Worm (Caenorhabditis elegans) whole organism, L2 larva: ENCODE measurements around the gene D1054.5.

Source experiments
- C34F6.9 ChIP-seq: fragments of 150-350 bp; optimal IDR thresholded peaks from 2 replicates; lab custom pipeline; 2014; ENCODE audit warnings: missing biosample characterization, missing genetic modification characterization
- F13H6.1 ChIP-seq: sonication (generic microtip); optimal IDR thresholded peaks from 2 replicates; lab custom pipeline; 2016; ENCODE audit warnings: missing genetic modification characterization, missing compliant biosample characterization
- R02D3.7 ChIP-seq: fragments of 150-350 bp; optimal IDR thresholded peaks from 2 replicates; lab custom pipeline; 2014; ENCODE audit warnings: missing biosample characterization, missing genetic modification characterization
- Y55F3AM.14 ChIP-seq: fragments of 200-800 bp; sonication (Bioruptor generic); optimal IDR thresholded peaks from 2 replicates; lab custom pipeline; 2018; ENCODE audit warnings: mild to moderate bottlenecking, missing genetic modification characterization, missing compliant biosample characterization
- ama-1 ChIP-seq: fragments of 150-350 bp; optimal IDR thresholded peaks from 2 replicates; lab custom pipeline; 2018; ENCODE audit warnings: inconsistent platforms
- blmp-1 ChIP-seq: sonication (generic microtip); optimal IDR thresholded peaks from 2 replicates; lab custom pipeline; 2017; ENCODE audit warnings: missing genetic modification characterization, mild to moderate bottlenecking, missing compliant biosample characterization, antibody characterized with exemption, moderate library complexity; ENCODE audit not compliant: insufficient read depth
- ceh-16 ChIP-seq: fragments of 150-350 bp; optimal IDR thresholded peaks from 2 replicates; lab custom pipeline; 2014; ENCODE audit warnings: missing biosample characterization, missing genetic modification characterization
- ceh-82 ChIP-seq: fragments of 150-350 bp; optimal IDR thresholded peaks from 2 replicates; lab custom pipeline; 2014; ENCODE audit warnings: missing biosample characterization, missing genetic modification characterization
- crh-2 ChIP-seq: sonication (generic microtip); optimal IDR thresholded peaks from 2 replicates; lab custom pipeline; 2017; ENCODE audit warnings: missing biosample characterization, missing genetic modification characterization
- dmd-4 ChIP-seq: sonication (generic microtip); optimal IDR thresholded peaks from 2 replicates; lab custom pipeline; 2017; ENCODE audit warnings: missing biosample characterization, missing genetic modification characterization
- elt-1 ChIP-seq: fragments of 150-350 bp; optimal IDR thresholded peaks from 2 replicates; lab custom pipeline; 2014; ENCODE audit warnings: missing biosample characterization, missing genetic modification characterization
- elt-3 ChIP-seq: sonication (generic microtip); optimal IDR thresholded peaks from 2 replicates; lab custom pipeline; 2017; ENCODE audit warnings: missing biosample characterization, missing genetic modification characterization
- fos-1 ChIP-seq: fragments of 150-350 bp; optimal IDR thresholded peaks from 2 replicates; lab custom pipeline; 2014; ENCODE audit warnings: missing biosample characterization, missing genetic modification characterization
- gmeb-1 ChIP-seq: fragments of 150-350 bp; optimal IDR thresholded peaks from 2 replicates; lab custom pipeline; 2014; ENCODE audit warnings: missing biosample characterization, missing genetic modification characterization
- lin-11 ChIP-seq: fragments of 150-350 bp; sonication (generic microtip); optimal IDR thresholded peaks from 2 replicates; lab custom pipeline; 2014; ENCODE audit warnings: missing biosample characterization, missing genetic modification characterization, inconsistent platforms, mixed read lengths
- lin-39 ChIP-seq: fragments of 150-350 bp; optimal IDR thresholded peaks from 2 replicates; lab custom pipeline; 2014; ENCODE audit warnings: missing biosample characterization, missing genetic modification reagents, missing genetic modification characterization
- lsy-2 ChIP-seq, 2 experiments: fragments of 150-350 bp in 1 of 2; sonication (generic microtip) in 1 of 2; optimal IDR thresholded peaks; 2 replicates each; lab custom pipeline; 2014 to 2017; ENCODE audit warnings: missing biosample characterization in 2 of 2, missing genetic modification characterization in 2 of 2
- mab-5 ChIP-seq: fragments of 150-350 bp; optimal IDR thresholded peaks from 2 replicates; lab custom pipeline; 2014; ENCODE audit warnings: missing biosample characterization, missing genetic modification characterization
- mbf-1 ChIP-seq: sonication (generic microtip); optimal IDR thresholded peaks from 2 replicates; lab custom pipeline; 2017; ENCODE audit warnings: missing biosample characterization, missing genetic modification characterization
- mdl-1 ChIP-seq, 2 experiments: fragments of 150-350 bp in 1 of 2; sonication (generic microtip) in 1 of 2; optimal IDR thresholded peaks; 2 replicates each; lab custom pipeline; 2017; ENCODE audit warnings: missing biosample characterization in 2 of 2, missing genetic modification characterization in 2 of 2
- nhr-10 ChIP-seq: sonication (generic microtip); optimal IDR thresholded peaks from 2 replicates; lab custom pipeline; 2017; ENCODE audit warnings: missing biosample characterization, missing genetic modification characterization
- nhr-11 ChIP-seq: fragments of 150-350 bp; optimal IDR thresholded peaks from 2 replicates; lab custom pipeline; 2014; ENCODE audit warnings: missing biosample characterization, missing genetic modification characterization
- nhr-129 ChIP-seq: fragments of 150-350 bp; optimal IDR thresholded peaks from 2 replicates; lab custom pipeline; 2014; ENCODE audit warnings: missing biosample characterization, missing genetic modification characterization
- nhr-21 ChIP-seq: fragments of 150-350 bp; optimal IDR thresholded peaks from 2 replicates; lab custom pipeline; 2014; ENCODE audit warnings: missing biosample characterization, missing genetic modification characterization
- nhr-237 ChIP-seq: fragments of 150-350 bp; optimal IDR thresholded peaks from 2 replicates; lab custom pipeline; 2014; ENCODE audit warnings: missing biosample characterization, missing genetic modification characterization
- nhr-6 ChIP-seq: fragments of 150-350 bp; optimal IDR thresholded peaks from 2 replicates; lab custom pipeline; 2014; ENCODE audit warnings: missing biosample characterization, missing genetic modification characterization
- sem-4 ChIP-seq: fragments of 150-350 bp; optimal IDR thresholded peaks from 2 replicates; lab custom pipeline; 2014; ENCODE audit warnings: missing biosample characterization, missing genetic modification reagents, missing genetic modification characterization
- skn-1 ChIP-seq: sonication (generic microtip); optimal IDR thresholded peaks from 2 replicates; lab custom pipeline; 2017; ENCODE audit warnings: missing biosample characterization, missing genetic modification characterization
- sma-3 ChIP-seq: sonication (generic microtip); optimal IDR thresholded peaks from 2 replicates; lab custom pipeline; 2016; ENCODE audit warnings: missing genetic modification reagents, missing genetic modification characterization, missing compliant biosample characterization
- sma-9 ChIP-seq, 2 experiments: fragments of 150-350 bp in 1 of 2; sonication (generic microtip) in 1 of 2; optimal IDR thresholded peaks; 2 replicates each; lab custom pipeline; 2014 to 2016; ENCODE audit warnings: missing genetic modification characterization in 2 of 2, mild to moderate bottlenecking in 1 of 2, missing biosample characterization in 1 of 2, missing compliant biosample characterization in 1 of 2, missing genetic modification reagents in 1 of 2, moderate library complexity in 1 of 2
- unc-39 ChIP-seq: fragments of 150-350 bp; optimal IDR thresholded peaks from 2 replicates; lab custom pipeline; 2014; ENCODE audit warnings: missing biosample characterization, missing genetic modification characterization
- zag-1 ChIP-seq: fragments of 150-350 bp; optimal IDR thresholded peaks from 2 replicates; lab custom pipeline; 2014; ENCODE audit warnings: missing biosample characterization, missing genetic modification characterization
- ztf-11 ChIP-seq: sonication (generic microtip); optimal IDR thresholded peaks from 2 replicates; lab custom pipeline; 2017; ENCODE audit warnings: missing biosample characterization, missing genetic modification characterization
- ztf-4 ChIP-seq: fragments of 150-350 bp; optimal IDR thresholded peaks from 2 replicates; lab custom pipeline; 2014; ENCODE audit warnings: missing biosample characterization, missing genetic modification characterization

The D1054.5 gene

ce11 chrV:10807862-10808327, 31.5 kb upstream of the D1054.5 start, which contains the start of gene plrg-1 (continued):
- TF ChIP-seq mab-5 (tag; lab: Kevin White, UChicago) (peak; percentile 91), elt-1 (no peak), nhr-129 (tag; lab: Kevin White, UChicago) (peak; percentile 86), Y55F3AM.14 (GFP tag; lab: Kevin White, UChicago) (peak; percentile 7), nhr-6 (tag; lab: Kevin White, UChicago) (peak; percentile 62), crh-2 (tag; lab: Kevin White, UChicago) (peak; percentile 83), nhr-237 (tag; lab: Kevin White, UChicago) (peak; percentile 23), ceh-16 (tag; lab: Kevin White, UChicago) (peak; percentile 63), lin-39 (tag; lab: Kevin White, UChicago) (no peak), ceh-82 (tag; lab: Kevin White, UChicago) (peak; percentile 50), sma-3 (GFP tag; lab: Kevin White, UChicago) (peak; percentile 90), dmd-4 (tag; lab: Kevin White, UChicago) (no peak), F13H6.1 (tag; lab: Kevin White, UChicago) (peak; percentile 93), lsy-2 (tag; optimal IDR thresholded peaks at IDR 0.05; lab: Kevin White, UChicago) (peak; percentile 72 to 87), gmeb-1 (tag; lab: Kevin White, UChicago) (peak; percentile 86), nhr-11 (tag; lab: Kevin White, UChicago) (peak; percentile 53), ama-1 (lab: Kevin White, UChicago) (no peak), elt-3 (no peak), blmp-1 (tag; lab: Kevin White, UChicago) (no peak), nhr-21 (tag; lab: Kevin White, UChicago) (peak; percentile 70)

- no peak for TF ChIP-seq dmd-4 (tag; lab: Kevin White, UChicago)
These were observed 29.6 kb upstream of the D1054.5 start, which contains the start of gene prp-38 for ce11 chrV:10805934-10806333. prp-38 (minus strand) TSS chrV:10806034.

- TF ChIP-seq ztf-4 (tag; lab: Kevin White, UChicago) (no peak), dmd-4 (tag; lab: Kevin White, UChicago) (no peak), C34F6.9 (no peak), mbf-1 (tag; lab: Kevin White, UChicago) (no peak), ceh-16 (tag; lab: Kevin White, UChicago) (no peak), elt-1 (no peak), sem-4 (no peak), crh-2 (tag; lab: Kevin White, UChicago) (no peak), unc-39 (no peak), ceh-82 (tag; lab: Kevin White, UChicago) (no peak), ztf-11 (tag; lab: Kevin White, UChicago) (no peak), R02D3.7 (tag; lab: Kevin White, UChicago) (no peak), nhr-10 (tag; lab: Kevin White, UChicago) (no peak), blmp-1 (tag; lab: Kevin White, UChicago) (no peak), nhr-11 (tag; lab: Kevin White, UChicago) (no peak), zag-1 (no peak)
These were observed 28.0 kb upstream of the D1054.5 start, which contains the start of gene secs-1 for ce11 chrV:10804374-10804773. secs-1 (minus strand) TSS chrV:10804474.

- no peak for TF ChIP-seq skn-1 (tag; lab: Kevin White, UChicago)
- TF ChIP-seq mdl-1 (tag; optimal IDR thresholded peaks at IDR 0.05; lab: Kevin White, UChicago): peak in 1 of 2 experiments; percentile 18
- TF ChIP-seq sma-3 (GFP tag; lab: Kevin White, UChicago): peak; percentile 19
- peak; percentile 85 for TF ChIP-seq crh-2 (tag; lab: Kevin White, UChicago)
- TF ChIP-seq F13H6.1 (tag; lab: Kevin White, UChicago): peak; percentile 10
- no peak for TF ChIP-seq ceh-82 (tag; lab: Kevin White, UChicago)
- no peak for TF ChIP-seq Y55F3AM.14 (GFP tag; lab: Kevin White, UChicago)
- peak; percentile 85 for TF ChIP-seq sma-9 (GFP tag; optimal IDR thresholded peaks at IDR 0.05; lab: Kevin White, UChicago)
- TF ChIP-seq sma-9 (tag; optimal IDR thresholded peaks at IDR 0.05; lab: Kevin White, UChicago): no peak
- no peak for TF ChIP-seq lin-11 (tag; lab: Kevin White, UChicago)
- peak; percentile 74 for TF ChIP-seq fos-1
- TF ChIP-seq gmeb-1 (tag; lab: Kevin White, UChicago): peak; percentile 1
These were observed 25.7 kb upstream of the D1054.5 start for ce11 chrV:10802060-10802459.
